Worm (Caenorhabditis elegans): Measurements from ENCODE around the gene T19B10.12.

T19B10.12 gene

ce11 chrV:11228653-11229173 lies 22.1 kb upstream of the T19B10.12 start, which contains the start of gene pqn-70 (continued):
- TF ChIP-seq sptf-1 (tag; optimal IDR thresholded peaks at IDR 0.05) (no peak), mls-2 (tag; optimal IDR thresholded peaks at IDR 0.05) (peak; percentile 25), pha-4 (tag; optimal IDR thresholded peaks at IDR 0.05) (peak; percentile 44), nhr-28 (tag; optimal IDR thresholded peaks at IDR 0.05) (no peak), nhr-2 (tag; optimal IDR thresholded peaks at IDR 0.05) (peak; percentile 5), bed-3 (GFP tag; optimal IDR thresholded peaks at IDR 0.05) (no peak), ces-1 (GFP tag; optimal IDR thresholded peaks at IDR 0.05) (peak; percentile 86), flh-1 (GFP tag; optimal IDR thresholded peaks at IDR 0.05) (no peak)

DNA sequence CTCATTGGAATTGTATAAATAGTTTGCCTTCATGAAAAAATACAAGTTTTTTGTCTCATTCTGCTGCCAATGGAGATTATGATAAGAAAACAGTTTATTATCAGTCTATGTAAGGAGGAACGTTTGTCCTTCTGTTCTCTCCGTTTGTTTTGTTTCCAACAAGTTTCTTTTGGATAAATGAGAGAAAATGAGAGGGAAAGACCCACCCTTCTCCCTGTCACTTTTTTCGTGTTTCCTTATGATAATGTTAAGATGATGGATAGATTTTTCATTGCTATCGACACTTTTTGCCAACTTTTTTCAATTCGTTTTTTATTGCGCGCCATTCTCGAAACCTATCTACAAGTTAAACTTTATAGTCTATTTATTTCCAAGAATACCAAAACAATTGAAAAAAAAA lies 19.7 kb upstream of the T19B10.12 start:
- TF ChIP-seq ztf-11 (tag; optimal IDR thresholded peaks at IDR 0.05) (no peak), sem-2 (GFP tag; optimal IDR thresholded peaks at IDR 0.05) (no peak), ceh-39 (tag; optimal IDR thresholded peaks at IDR 0.05) (no peak), lin-13 (tag; optimal IDR thresholded peaks at IDR 0.05) (no peak), elt-1 (tag; optimal IDR thresholded peaks at IDR 0.05; ENCODE audit: borderline replicate concordance, insufficient read depth) (no peak), zip-8 (tag; optimal IDR thresholded peaks at IDR 0.05) (no peak), drap-1 (GFP tag; optimal IDR thresholded peaks at IDR 0.05) (no peak), tbx-8 (GFP tag; optimal IDR thresholded peaks at IDR 0.05) (no peak)

DNA sequence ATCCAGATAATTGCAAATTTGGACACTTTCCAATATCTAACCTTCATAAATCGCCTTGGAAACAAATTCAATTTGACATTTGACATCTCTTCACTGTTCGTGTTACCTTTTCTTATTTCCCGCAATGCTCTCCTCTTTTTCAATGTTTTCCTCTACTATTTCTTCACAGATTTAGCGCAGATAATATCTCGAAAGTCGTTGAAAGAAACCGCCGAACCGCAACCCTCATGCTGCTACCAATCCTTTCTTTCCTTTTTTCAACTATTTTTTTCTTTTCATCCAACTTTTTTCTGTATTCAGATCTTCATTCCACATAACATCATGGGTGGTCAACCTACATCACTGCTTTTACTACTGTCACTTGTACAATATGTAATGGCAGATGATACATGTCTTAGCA lies 16.5 kb upstream of the T19B10.12 start, which contains the start of gene T19B10.5:
Gene T19B10.5, plus strand, starts transcription at position 301 of the 400 bp plus-strand sequence.
- TF ChIP-seq lin-13 (tag; optimal IDR thresholded peaks at IDR 0.05), result no peak
- TF ChIP-seq ceh-83 (GFP tag; optimal IDR thresholded peaks at IDR 0.05), result no peak
- TF ChIP-seq mls-2 (tag; optimal IDR thresholded peaks at IDR 0.05), result no peak
- TF ChIP-seq tbx-8 (GFP tag; optimal IDR thresholded peaks at IDR 0.05), result no peak
- TF ChIP-seq zip-8 (tag; optimal IDR thresholded peaks at IDR 0.05), result no peak
- no peak for TF ChIP-seq nhr-76 (tag; optimal IDR thresholded peaks at IDR 0.05)
- TF ChIP-seq unc-62 (GFP tag; optimal IDR thresholded peaks at IDR 0.05), result no peak
- TF ChIP-seq nhr-12 (tag; optimal IDR thresholded peaks at IDR 0.05), result no peak
- no peak for TF ChIP-seq ztf-11 (tag; optimal IDR thresholded peaks at IDR 0.05)

DNA sequence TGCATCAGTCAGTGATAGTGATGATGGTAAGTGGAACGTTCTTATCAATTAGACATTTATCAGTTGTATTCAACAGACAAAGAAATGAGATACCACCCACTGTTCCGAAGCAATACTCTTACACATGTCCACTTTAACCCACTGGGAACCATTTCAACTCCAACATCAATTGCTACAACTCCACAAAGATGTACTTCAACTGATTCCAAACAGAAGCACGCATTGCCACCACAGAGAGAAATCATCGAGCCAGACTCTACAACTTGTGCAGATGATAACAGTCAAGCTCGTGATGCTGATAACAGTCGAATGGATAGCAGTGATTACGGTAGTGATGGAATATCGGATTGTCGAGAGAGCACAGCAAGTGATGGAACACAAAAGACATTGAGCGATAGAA lies 15.0 kb upstream of the T19B10.12 start:
- TF ChIP-seq flh-1 (GFP tag; optimal IDR thresholded peaks at IDR 0.05) (no peak), lin-32 (GFP tag; optimal IDR thresholded peaks at IDR 0.05) (no peak), sptf-1 (tag; optimal IDR thresholded peaks at IDR 0.05) (no peak), ceh-39 (tag; optimal IDR thresholded peaks at IDR 0.05) (no peak), nhr-28 (tag; optimal IDR thresholded peaks at IDR 0.05) (no peak), cnd-1 (tag; optimal IDR thresholded peaks at IDR 0.05) (no peak), elt-3 (tag; optimal IDR thresholded peaks at IDR 0.05) (no peak), ceh-83 (GFP tag; optimal IDR thresholded peaks at IDR 0.05) (no peak), tbx-8 (GFP tag; optimal IDR thresholded peaks at IDR 0.05) (no peak), lsy-2 (tag; optimal IDR thresholded peaks at IDR 0.05) (no peak), lin-13 (tag; optimal IDR thresholded peaks at IDR 0.05) (no peak), pha-4 (tag; optimal IDR thresholded peaks at IDR 0.05) (no peak)

DNA sequence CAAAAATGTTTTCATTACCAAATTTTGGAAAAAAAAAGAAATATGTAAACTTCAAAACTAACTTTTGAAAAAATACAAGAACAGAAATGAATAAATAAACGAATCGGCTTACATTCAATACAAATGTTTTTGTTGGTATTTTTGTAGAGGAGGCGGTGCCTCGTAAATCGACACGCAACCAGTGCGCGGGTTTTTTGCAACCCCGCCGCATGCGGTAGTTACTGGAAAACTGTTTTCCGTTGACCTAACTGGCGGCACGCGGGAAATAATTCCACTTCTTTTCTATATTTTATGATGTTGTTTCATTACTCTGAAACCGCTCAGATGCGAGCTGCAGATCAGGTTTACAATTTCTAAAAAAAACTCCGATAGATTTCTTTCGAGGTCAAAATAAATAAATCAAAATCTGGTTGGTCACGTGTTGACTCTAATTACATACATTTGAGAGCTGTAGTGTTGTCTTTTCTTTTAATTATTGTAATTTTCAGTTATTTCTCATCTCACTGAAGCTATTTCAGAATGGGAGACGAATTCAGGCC lies 11.6 kb upstream of the T19B10.12 start, which contains the start of the genes dvc-1 and ima-1:
Gene dvc-1, minus strand, starts transcription at position 145 of the 539 bp plus-strand sequence.
Gene ima-1, plus strand, starts transcription at position 489 of the 539 bp plus-strand sequence.
- TF ChIP-seq snpc-4 (tag; optimal IDR thresholded peaks at IDR 0.05), result no peak
- peak; percentile 44 for TF ChIP-seq bed-3 (GFP tag; optimal IDR thresholded peaks at IDR 0.05)
- no peak for TF ChIP-seq unc-39 (tag; optimal IDR thresholded peaks at IDR 0.05)
- TF ChIP-seq ces-1 (GFP tag; optimal IDR thresholded peaks at IDR 0.05), result peak; percentile 36
- TF ChIP-seq flh-1 (GFP tag; optimal IDR thresholded peaks at IDR 0.05), result no peak
- TF ChIP-seq nhr-237 (tag; optimal IDR thresholded peaks at IDR 0.05), result peak; percentile 61
- TF ChIP-seq drap-1 (GFP tag; optimal IDR thresholded peaks at IDR 0.05), result peak; percentile 69
- TF ChIP-seq lin-32 (GFP tag; optimal IDR thresholded peaks at IDR 0.05), result no peak
- TF ChIP-seq sptf-1 (tag; optimal IDR thresholded peaks at IDR 0.05), result peak; percentile 89
- TF ChIP-seq M03D4.4 (tag; optimal IDR thresholded peaks at IDR 0.05), result peak; percentile 78
- peak; percentile 56 for TF ChIP-seq lsy-2 (tag; optimal IDR thresholded peaks at IDR 0.05)
- TF ChIP-seq nhr-76 (tag; optimal IDR thresholded peaks at IDR 0.05), result peak; percentile 70
- TF ChIP-seq ceh-39 (tag; optimal IDR thresholded peaks at IDR 0.05), result no peak
- no peak for TF ChIP-seq tbx-8 (GFP tag; optimal IDR thresholded peaks at IDR 0.05)
- peak; percentile 82 for TF ChIP-seq ceh-43 (GFP tag; optimal IDR thresholded peaks at IDR 0.05)
- TF ChIP-seq unc-62 (GFP tag; optimal IDR thresholded peaks at IDR 0.05), result no peak
- TF ChIP-seq mab-5 (tag; optimal IDR thresholded peaks at IDR 0.05), result no peak
- no peak for TF ChIP-seq pha-4 (tag; optimal IDR thresholded peaks at IDR 0.05)
- peak; percentile 54 for TF ChIP-seq unc-120 (tag; optimal IDR thresholded peaks at IDR 0.05; ENCODE audit: poor library complexity, severe bottlenecking)
- peak; percentile 2 for TF ChIP-seq elt-1 (tag; optimal IDR thresholded peaks at IDR 0.05; ENCODE audit: borderline replicate concordance, insufficient read depth)
- TF ChIP-seq cnd-1 (tag; optimal IDR thresholded peaks at IDR 0.05), result peak; percentile 76
- peak; percentile 56 for TF ChIP-seq nhr-12 (tag; optimal IDR thresholded peaks at IDR 0.05)
- TF ChIP-seq hlh-1 (tag; optimal IDR thresholded peaks at IDR 0.05), result peak; percentile 48
- TF ChIP-seq ceh-83 (GFP tag; optimal IDR thresholded peaks at IDR 0.05), result peak; percentile 59
- TF ChIP-seq elt-3 (tag; optimal IDR thresholded peaks at IDR 0.05), result no peak
- TF ChIP-seq nhr-28 (tag; optimal IDR thresholded peaks at IDR 0.05), result peak; percentile 8
- no peak for TF ChIP-seq lin-13 (tag; optimal IDR thresholded peaks at IDR 0.05)
- peak; percentile 65 for TF ChIP-seq sem-2 (GFP tag; optimal IDR thresholded peaks at IDR 0.05)
- TF ChIP-seq mep-1 (tag; optimal IDR thresholded peaks at IDR 0.05), result peak; percentile 75
- TF ChIP-seq mls-2 (tag; optimal IDR thresholded peaks at IDR 0.05), result peak; percentile 87
- TF ChIP-seq nhr-2 (tag; optimal IDR thresholded peaks at IDR 0.05), result no peak
- peak; percentile 14 for TF ChIP-seq ham-2 (GFP tag; optimal IDR thresholded peaks at IDR 0.05)
- TF ChIP-seq ztf-11 (tag; optimal IDR thresholded peaks at IDR 0.05), result peak; percentile 89
- peak; percentile 64 for TF ChIP-seq blmp-1 (tag; optimal IDR thresholded peaks at IDR 0.05)
- no peak for TF ChIP-seq zip-8 (tag; optimal IDR thresholded peaks at IDR 0.05)

All from whole organism, mixed stage, embryonic.